Fruit fly (Drosophila melanogaster) whole organism, adult: ENCODE data around the gene CG18586.

Experiments
- CG11617 ChIP-seq: fragments of 200-800 bp; sonication (Bioruptor generic); optimal IDR thresholded peaks from 2 replicates; lab custom pipeline; 2017; ENCODE audit warnings: mild to moderate bottlenecking, missing biosample characterization, missing genetic modification reagents, missing genetic modification characterization
- CG12768 ChIP-seq: fragments of 200-800 bp; sonication (Bioruptor generic); optimal IDR thresholded peaks from 2 replicates; lab custom pipeline; 2017; ENCODE audit warnings: missing biosample characterization, missing genetic modification characterization, mild to moderate bottlenecking, moderate library complexity, missing genetic modification reagents
- CG14711 ChIP-seq: fragments of 200-800 bp; sonication (Bioruptor generic); optimal IDR thresholded peaks from 2 replicates; lab custom pipeline; 2018; ENCODE audit warnings: missing biosample characterization, mild to moderate bottlenecking, missing genetic modification characterization, moderate library complexity
- CG1620 ChIP-seq: fragments of 200-800 bp; sonication (Bioruptor generic); optimal IDR thresholded peaks from 2 replicates; lab custom pipeline; 2016; ENCODE audit warnings: missing biosample characterization, missing genetic modification characterization
- CG33017 ChIP-seq: fragments of 200-800 bp; sonication (Bioruptor generic); optimal IDR thresholded peaks from 2 replicates; lab custom pipeline; 2018; ENCODE audit warnings: missing biosample characterization, mild to moderate bottlenecking, missing genetic modification characterization, moderate library complexity
- CG5204 ChIP-seq: fragments of 200-800 bp; sonication (Bioruptor generic); optimal IDR thresholded peaks from 2 replicates; lab custom pipeline; 2016; ENCODE audit warnings: missing biosample characterization, missing genetic modification characterization
- CG7045 ChIP-seq: fragments of 200-800 bp; sonication (Bioruptor generic); optimal IDR thresholded peaks from 2 replicates; lab custom pipeline; 2017; ENCODE audit warnings: missing biosample characterization, mild to moderate bottlenecking, missing genetic modification characterization
- CG7101 ChIP-seq: fragments of 200-800 bp; sonication (Bioruptor generic); optimal IDR thresholded peaks from 2 replicates; lab custom pipeline; 2018; ENCODE audit warnings: missing biosample characterization, mild to moderate bottlenecking, missing genetic modification characterization, moderate library complexity
- Clk ChIP-seq: fragments of 200-800 bp; sonication (Bioruptor generic); optimal IDR thresholded peaks from 2 replicates; lab custom pipeline; 2017; ENCODE audit warnings: missing biosample characterization, missing genetic modification characterization
- Crg-1 ChIP-seq: fragments of 200-800 bp; sonication (Bioruptor generic); optimal IDR thresholded peaks from 2 replicates; lab custom pipeline; 2016; ENCODE audit warnings: missing biosample characterization, missing genetic modification characterization
- Hr96 ChIP-seq: fragments of 200-800 bp; sonication (Bioruptor generic); optimal IDR thresholded peaks from 2 replicates; lab custom pipeline; 2016; ENCODE audit warnings: missing biosample characterization, missing genetic modification characterization
- Mnt ChIP-seq: fragments of 200-800 bp; sonication (Bioruptor generic); optimal IDR thresholded peaks from 2 replicates; lab custom pipeline; 2016; ENCODE audit warnings: missing biosample characterization, mild to moderate bottlenecking, missing genetic modification characterization
- bab1 ChIP-seq: fragments of 200-800 bp; sonication (Bioruptor generic); optimal IDR thresholded peaks from 3 replicates; lab custom pipeline; 2019; ENCODE audit warnings: missing biosample characterization, mild to moderate bottlenecking, missing genetic modification characterization, moderate library complexity
- cic ChIP-seq: fragments of 200-800 bp; sonication (Bioruptor generic); optimal IDR thresholded peaks from 2 replicates; lab custom pipeline; 2017; ENCODE audit warnings: missing biosample characterization, mild to moderate bottlenecking, missing genetic modification characterization, moderate library complexity
- cnc ChIP-seq, 2 experiments: fragments of >200 bp; optimal IDR thresholded peaks; 2 replicates each; lab custom pipeline; 2017
- kay ChIP-seq: fragments of 200-800 bp; sonication (Bioruptor generic); peaks from one replicate; lab custom pipeline; 2016; ENCODE audit warnings: missing biosample characterization, missing genetic modification characterization, borderline replicate concordance
- ovo ChIP-seq: fragments of 200-800 bp; sonication (Bioruptor generic); optimal IDR thresholded peaks from 2 replicates; lab custom pipeline; 2016; ENCODE audit warnings: missing biosample characterization, missing genetic modification characterization
- pad ChIP-seq: fragments of 200-800 bp; sonication (Bioruptor generic); optimal IDR thresholded peaks from 3 replicates; lab custom pipeline; 2017; ENCODE audit warnings: missing biosample characterization, missing genetic modification characterization, mild to moderate bottlenecking, moderate library complexity, missing genetic modification reagents
- tj ChIP-seq: fragments of 200-800 bp; sonication (Bioruptor generic); optimal IDR thresholded peaks from 3 replicates; lab custom pipeline; 2017; ENCODE audit warnings: missing biosample characterization, mild to moderate bottlenecking, missing genetic modification characterization, moderate library complexity
- toe ChIP-seq: fragments of 200-800 bp; sonication (Bioruptor generic); optimal IDR thresholded peaks from 2 replicates; lab custom pipeline; 2016; ENCODE audit warnings: missing biosample characterization, missing genetic modification characterization

The CG18586 gene

dm6 chr3L:5884735-5885134 lies 11.6 kb downstream of the CG18586 start:
- TF ChIP-seq CG1620 (GFP tag; lab: Kevin White, UChicago) (no peak), kay (GFP tag; lab: Kevin White, UChicago) (no peak), Crg-1 (GFP tag; lab: Kevin White, UChicago) (no peak), CG7045 (GFP tag; lab: Kevin White, UChicago) (no peak), CG33017 (tag; lab: Kevin White, UChicago) (no peak), CG5204 (GFP tag; lab: Kevin White, UChicago) (no peak), cnc (optimal IDR thresholded peaks at IDR 0.05; lab: Kevin White, UChicago) (no peak), ovo (GFP tag; lab: Kevin White, UChicago) (no peak), toe (GFP tag; lab: Kevin White, UChicago) (no peak), Mnt (GFP tag; lab: Kevin White, UChicago) (no peak), CG14711 (tag; lab: Kevin White, UChicago) (no peak), cic (GFP tag; lab: Kevin White, UChicago) (no peak), CG12768 (GFP tag; lab: Kevin White, UChicago) (no peak), tj (GFP tag; lab: Kevin White, UChicago) (no peak)

DNA sequence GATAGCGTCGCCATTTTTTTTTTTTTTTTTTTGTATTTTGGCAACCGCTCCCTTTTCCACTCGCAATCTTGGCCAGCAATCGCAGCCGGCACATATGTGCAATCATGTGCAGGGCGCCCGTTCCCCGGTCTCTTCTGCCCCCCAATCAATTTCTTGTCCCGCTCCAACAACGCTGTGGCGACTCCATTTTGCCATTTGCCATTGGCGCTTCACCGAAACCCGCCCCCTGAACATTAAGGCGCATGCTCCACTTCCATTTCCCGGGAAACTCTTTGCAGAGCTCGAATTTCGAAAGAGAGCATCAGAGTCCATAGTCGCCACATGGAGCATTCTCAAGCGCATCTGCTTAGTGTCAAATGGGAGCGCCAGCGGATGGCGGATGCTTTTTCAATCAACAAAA lies 18.0 kb downstream of the CG18586 start:
- no peak for TF ChIP-seq ovo (GFP tag; lab: Kevin White, UChicago)
- no peak for TF ChIP-seq CG1620 (GFP tag; lab: Kevin White, UChicago)
- TF ChIP-seq bab1, result no peak
- no peak for TF ChIP-seq CG7045 (GFP tag; lab: Kevin White, UChicago)
- no peak for TF ChIP-seq kay (GFP tag; lab: Kevin White, UChicago)
- no peak for TF ChIP-seq Mnt (GFP tag; lab: Kevin White, UChicago)
- no peak for TF ChIP-seq cic (GFP tag; lab: Kevin White, UChicago)
- TF ChIP-seq toe (GFP tag; lab: Kevin White, UChicago), result no peak
- no peak for TF ChIP-seq cnc (optimal IDR thresholded peaks at IDR 0.05; lab: Kevin White, UChicago)
- TF ChIP-seq CG33017 (tag; lab: Kevin White, UChicago), result no peak
- no peak for TF ChIP-seq Clk (GFP tag; lab: Kevin White, UChicago)
- TF ChIP-seq CG7101 (tag; lab: Kevin White, UChicago), result no peak
- no peak for TF ChIP-seq tj (GFP tag; lab: Kevin White, UChicago)
- no peak for TF ChIP-seq CG14711 (tag; lab: Kevin White, UChicago)
- TF ChIP-seq CG5204 (GFP tag; lab: Kevin White, UChicago), result no peak
- TF ChIP-seq Hr96 (GFP tag; lab: Kevin White, UChicago), result no peak
- TF ChIP-seq CG12768 (GFP tag; lab: Kevin White, UChicago), result no peak

DNA sequence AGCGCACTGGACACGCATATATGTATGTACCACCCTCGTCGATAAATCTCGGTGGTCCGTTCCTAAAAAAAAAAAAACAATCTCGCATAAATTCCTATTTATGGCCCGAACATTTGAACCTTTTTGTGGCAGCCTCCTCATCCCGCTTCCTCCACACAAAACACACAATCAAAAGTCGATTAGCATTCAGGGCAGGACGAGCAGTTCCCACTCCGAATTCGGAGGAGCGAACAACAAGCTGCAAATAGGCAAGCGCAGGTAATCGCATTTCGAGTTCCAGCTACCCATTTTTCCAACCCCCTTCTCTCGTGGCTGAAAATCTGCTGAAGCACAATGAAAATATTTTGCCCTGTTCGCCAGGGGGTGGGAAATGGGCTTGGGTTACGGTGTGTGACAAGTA lies 18.7 kb downstream of the CG18586 start:
- no peak for TF ChIP-seq toe (GFP tag; lab: Kevin White, UChicago)
- TF ChIP-seq Clk (GFP tag; lab: Kevin White, UChicago), result no peak
- no peak for TF ChIP-seq Mnt (GFP tag; lab: Kevin White, UChicago)
- TF ChIP-seq kay (GFP tag; lab: Kevin White, UChicago), result no peak
- no peak for TF ChIP-seq CG7045 (GFP tag; lab: Kevin White, UChicago)
- no peak for TF ChIP-seq cnc (optimal IDR thresholded peaks at IDR 0.05; lab: Kevin White, UChicago)
- no peak for TF ChIP-seq CG11617 (GFP tag; lab: Kevin White, UChicago)
- TF ChIP-seq tj (GFP tag; lab: Kevin White, UChicago), result no peak
- TF ChIP-seq CG1620 (GFP tag; lab: Kevin White, UChicago), result no peak
- no peak for TF ChIP-seq Hr96 (GFP tag; lab: Kevin White, UChicago)
- no peak for TF ChIP-seq pad (GFP tag; lab: Kevin White, UChicago)
- no peak for TF ChIP-seq CG33017 (tag; lab: Kevin White, UChicago)
- TF ChIP-seq cic (GFP tag; lab: Kevin White, UChicago), result no peak
- TF ChIP-seq CG5204 (GFP tag; lab: Kevin White, UChicago), result no peak
- TF ChIP-seq Crg-1 (GFP tag; lab: Kevin White, UChicago), result no peak
- no peak for TF ChIP-seq CG7101 (tag; lab: Kevin White, UChicago)
- no peak for TF ChIP-seq CG12768 (GFP tag; lab: Kevin White, UChicago)
- TF ChIP-seq bab1, result no peak
- TF ChIP-seq CG14711 (tag; lab: Kevin White, UChicago), result no peak

DNA sequence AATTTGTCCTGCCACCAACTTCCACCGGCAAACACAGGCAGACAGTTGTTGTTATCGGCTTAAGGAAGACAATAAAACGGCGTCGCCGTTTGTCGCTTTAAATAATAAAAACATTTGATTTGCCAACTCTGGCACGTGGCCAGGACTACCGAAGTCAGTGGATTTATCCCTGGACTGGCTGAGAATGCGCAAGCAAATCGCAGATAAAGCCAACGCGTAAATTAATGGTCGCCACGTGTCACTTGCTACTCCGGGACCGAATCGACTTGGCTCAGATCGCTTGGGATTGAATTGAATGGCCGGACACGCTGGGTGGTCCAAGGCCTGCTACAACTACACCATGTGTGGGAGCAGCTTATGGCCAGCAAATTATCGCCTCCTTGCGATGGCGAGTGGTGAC lies 20.0 kb downstream of the CG18586 start:
- TF ChIP-seq toe (GFP tag; lab: Kevin White, UChicago) (no peak), CG7101 (tag; lab: Kevin White, UChicago) (no peak), CG11617 (GFP tag; lab: Kevin White, UChicago) (no peak), cic (GFP tag; lab: Kevin White, UChicago) (no peak), CG5204 (GFP tag; lab: Kevin White, UChicago) (no peak), Crg-1 (GFP tag; lab: Kevin White, UChicago) (no peak), CG14711 (tag; lab: Kevin White, UChicago) (no peak), tj (GFP tag; lab: Kevin White, UChicago) (no peak), Clk (GFP tag; lab: Kevin White, UChicago) (no peak), cnc (optimal IDR thresholded peaks at IDR 0.05; lab: Kevin White, UChicago) (no peak)

DNA sequence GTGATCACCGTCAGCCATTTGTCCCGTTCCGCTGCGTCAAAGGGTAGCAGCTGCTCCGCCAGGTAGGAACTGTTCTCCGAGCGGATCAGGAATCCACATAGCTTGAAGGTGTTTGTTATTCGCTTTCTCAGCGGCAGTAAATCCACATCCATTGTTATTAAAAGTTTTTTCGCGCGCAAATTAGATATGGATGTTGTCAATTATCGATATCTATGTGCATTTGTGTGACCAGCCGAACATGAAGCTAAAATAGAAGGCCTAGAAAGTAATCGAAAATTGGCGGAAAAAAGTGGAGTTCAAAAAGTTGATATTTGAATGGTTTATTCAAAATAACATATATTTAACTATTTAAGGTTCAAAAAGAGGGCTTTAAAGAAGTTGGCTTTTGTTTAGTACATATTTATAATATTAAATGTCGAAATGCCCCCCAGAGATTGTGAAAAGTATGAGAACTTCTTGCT lies 24.1 kb downstream of the CG18586 start, which contains the start of the genes PolE2 and CG5592:
Gene PolE2, minus strand, starts transcription at position 208 of the 461 bp plus-strand sequence.
Gene CG5592, plus strand, starts transcription at position 411 of the 461 bp plus-strand sequence.
- TF ChIP-seq bab1, result peak; percentile 21
- TF ChIP-seq CG12768 (GFP tag; lab: Kevin White, UChicago), result no peak

dm6 chr3L:5899305-5899704 lies 26.2 kb downstream of the CG18586 start, which contains the start of gene CG32409:
Gene CG32409 (plus strand): TSS chr3L:5899528.
- TF ChIP-seq Mnt (GFP tag; lab: Kevin White, UChicago), result peak; percentile 98
- TF ChIP-seq CG11617 (GFP tag; lab: Kevin White, UChicago), result no peak
